Worm (Caenorhabditis elegans) whole organism, L4/young adult: ENCODE data around the gene dvc-1.

ENCODE experiments used
- W03F9.2 ChIP-seq: fragments of 150-350 bp; optimal IDR thresholded peaks from 2 replicates; lab custom pipeline; 2014; ENCODE audit warnings: missing biosample characterization, missing genetic modification characterization
- dao-5 ChIP-seq: sonication (generic microtip); optimal IDR thresholded peaks from 2 replicates; lab custom pipeline; 2016; ENCODE audit warnings: missing genotype, missing genetic modification characterization, moderate library complexity, missing compliant biosample characterization
- him-1 ChIP-seq: sonication (generic microtip); optimal IDR thresholded peaks from 2 replicates; lab custom pipeline; 2016; ENCODE audit warnings: missing genotype, missing genetic modification reagents, missing genetic modification characterization, missing compliant biosample characterization

The dvc-1 gene

ce11 chrV:11190983-11191382 lies 48.1 kb downstream of the dvc-1 start, which contains the start of gene lgc-49:
lgc-49 (plus strand) TSS chrV:11191283.
- no peak for TF ChIP-seq W03F9.2
- TF ChIP-seq him-1 (tag; lab: Kevin White, UChicago) = no peak
- no peak for TF ChIP-seq dao-5
